Worm (Caenorhabditis elegans) whole organism, L1 larva: ENCODE data around the gene daf-42.

Experiments used
- elt-2 ChIP-seq: sonication (generic microtip); optimal IDR thresholded peaks from 2 replicates; lab custom pipeline; 2016; ENCODE audit warnings: missing genetic modification characterization, mild to moderate bottlenecking, inconsistent platforms, missing compliant biosample characterization, missing genetic modification reagents
- jun-1 ChIP-seq: fragments of 150-350 bp; optimal IDR thresholded peaks from 2 replicates; lab custom pipeline; 2014; ENCODE audit warnings: missing biosample characterization, missing genetic modification reagents, missing genetic modification characterization
- lin-13 ChIP-seq: fragments of 150-350 bp; optimal IDR thresholded peaks from 2 replicates; lab custom pipeline; 2014; ENCODE audit warnings: missing biosample characterization, missing genetic modification reagents, missing genetic modification characterization
- nhr-76 ChIP-seq: sonication (generic microtip); optimal IDR thresholded peaks from 2 replicates; lab custom pipeline; 2017; ENCODE audit warnings: missing biosample characterization, missing genetic modification characterization
- nhr-90 ChIP-seq: sonication (generic microtip); optimal IDR thresholded peaks from 2 replicates; lab custom pipeline; 2016; ENCODE audit warnings: mild to moderate bottlenecking, missing genetic modification characterization, missing compliant biosample characterization; ENCODE audit not compliant: poor library complexity
- unc-130 ChIP-seq: fragments of 150-350 bp; optimal IDR thresholded peaks from 2 replicates; lab custom pipeline; 2017; ENCODE audit warnings: missing biosample characterization, missing genetic modification characterization, inconsistent platforms

DNA sequence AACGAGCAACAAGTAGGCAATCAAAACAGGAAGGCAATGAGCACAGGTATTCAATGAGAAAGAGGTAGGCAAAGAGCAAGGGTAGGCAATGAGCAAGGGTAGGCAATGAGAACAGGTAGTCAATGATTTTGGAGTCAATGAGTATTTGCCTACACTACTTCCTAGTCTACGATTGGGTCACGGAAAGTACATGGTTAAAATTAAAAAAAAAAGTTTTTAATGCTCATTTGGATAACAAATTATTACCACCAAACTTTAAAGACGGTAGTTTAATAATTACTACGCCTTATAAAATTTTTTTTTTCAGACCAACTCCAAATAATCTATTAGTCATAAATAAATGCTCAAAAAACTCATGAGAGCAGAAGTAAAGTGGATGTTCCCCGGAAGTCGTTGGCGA, 35.1 kb upstream of the daf-42 start, which contains the start of gene ptp-8:
- TF ChIP-seq unc-130 (tag; lab: Kevin White, UChicago), result no peak
- TF ChIP-seq elt-2, result no peak
- TF ChIP-seq jun-1 (tag; lab: Kevin White, UChicago), result no peak
- TF ChIP-seq lin-13 (GFP tag; lab: Kevin White, UChicago), result no peak
- no peak for TF ChIP-seq nhr-76 (tag; lab: Kevin White, UChicago)
- no peak for TF ChIP-seq nhr-90 (tag; lab: Kevin White, UChicago)
